Fruit fly (Drosophila melanogaster): ENCODE results near the gene Mdr65.
A peak's percentile ranks its signal among the peaks of the same experiment; 100 is the strongest.

Mdr65 gene

DNA sequence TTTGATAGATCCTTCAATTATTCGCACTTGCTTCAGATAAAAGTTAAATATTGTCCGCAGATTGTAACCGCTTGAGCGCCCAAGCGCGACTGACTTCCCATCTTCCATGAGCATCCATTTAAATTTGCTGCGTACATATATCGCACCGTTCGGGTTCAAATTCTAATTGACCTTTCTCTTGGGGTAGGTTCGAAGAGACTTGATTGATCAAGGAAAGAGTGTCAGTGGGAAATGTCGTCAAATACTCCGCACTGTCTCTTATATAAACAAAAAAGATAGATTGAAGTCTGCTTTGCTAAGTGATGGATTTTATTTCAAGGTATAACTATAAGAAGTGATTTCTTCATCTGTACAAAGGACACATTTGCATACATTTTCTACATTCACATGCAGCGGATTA lies at the start of gene Mdr65:
Gene Mdr65 (minus strand): TSS at position 101 of the 400 bp plus-strand sequence.
- TF ChIP-seq CTCF (optimal IDR thresholded peaks at IDR 0.05) (no peak), CG8478 (optimal IDR thresholded peaks at IDR 0.05) (no peak)

DNA sequence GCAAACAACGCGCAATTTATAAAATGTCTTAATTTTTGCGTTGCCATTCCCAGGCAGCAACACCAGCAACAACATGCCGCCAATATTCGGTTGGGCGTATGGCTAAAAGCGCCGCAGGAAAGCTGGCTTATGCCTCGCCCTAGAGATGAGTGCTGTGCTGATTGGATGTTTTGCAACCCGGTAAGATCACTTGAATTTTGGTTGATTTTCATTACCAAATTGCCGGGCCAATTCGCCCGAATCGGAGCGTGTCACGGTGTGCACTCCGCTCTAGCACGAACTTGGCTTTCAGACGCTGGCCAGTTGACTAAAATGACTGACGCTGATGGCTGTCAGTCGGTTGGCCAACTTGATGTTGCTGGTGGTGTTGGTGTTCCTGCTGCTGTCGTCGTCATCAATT lies 39.9 kb upstream of the Mdr65 start:
- TF ChIP-seq CTCF (optimal IDR thresholded peaks at IDR 0.05) (no peak), CG8478 (optimal IDR thresholded peaks at IDR 0.05) (no peak)

DNA sequence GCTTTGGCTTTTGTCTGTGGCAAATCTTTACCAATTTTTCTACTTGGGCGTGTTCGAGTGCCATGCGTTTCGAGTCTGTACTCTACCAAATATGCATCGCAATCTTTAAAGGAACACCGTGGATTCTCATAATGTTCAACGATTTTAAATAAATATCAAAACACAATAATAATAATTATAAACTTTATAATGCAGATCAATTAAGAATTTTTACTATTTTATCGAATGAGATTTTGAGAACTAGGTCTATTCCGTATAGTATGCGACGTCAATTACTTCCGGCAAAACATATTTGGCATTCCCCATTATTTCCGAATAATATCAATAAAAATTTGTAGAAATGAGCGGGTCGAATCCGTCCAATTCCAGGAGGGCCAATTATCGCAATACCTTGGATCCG lies 29.9 kb upstream of the Mdr65 start, which contains the start of gene CG43168:
Gene CG43168 (plus strand): TSS at position 301 of the 400 bp plus-strand sequence.
- TF ChIP-seq CTCF (optimal IDR thresholded peaks at IDR 0.05): no peak
- no peak for TF ChIP-seq CG8478 (optimal IDR thresholded peaks at IDR 0.05)

DNA sequence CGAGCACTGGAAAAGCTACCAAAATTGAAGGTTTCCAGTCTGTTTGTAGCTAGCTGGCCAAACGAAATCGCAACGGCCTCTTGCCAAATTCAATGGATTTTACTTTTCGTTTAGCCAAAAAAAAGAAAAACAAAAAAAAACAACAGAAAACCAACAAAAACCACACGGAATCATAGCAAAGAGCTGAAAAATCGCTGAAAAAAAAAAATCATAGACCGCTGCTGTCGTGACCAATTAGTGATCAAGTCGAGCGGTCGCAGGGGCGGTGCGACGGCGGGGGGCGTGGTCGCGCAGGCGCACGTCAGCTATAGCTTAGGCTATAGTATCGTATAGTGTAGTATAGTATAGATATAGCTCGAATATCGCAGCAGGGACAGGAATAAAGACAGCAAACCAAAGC lies 29.4 kb upstream of the Mdr65 start:
- TF ChIP-seq CG8478 (optimal IDR thresholded peaks at IDR 0.05) (no peak), CTCF (optimal IDR thresholded peaks at IDR 0.05) (no peak)

DNA sequence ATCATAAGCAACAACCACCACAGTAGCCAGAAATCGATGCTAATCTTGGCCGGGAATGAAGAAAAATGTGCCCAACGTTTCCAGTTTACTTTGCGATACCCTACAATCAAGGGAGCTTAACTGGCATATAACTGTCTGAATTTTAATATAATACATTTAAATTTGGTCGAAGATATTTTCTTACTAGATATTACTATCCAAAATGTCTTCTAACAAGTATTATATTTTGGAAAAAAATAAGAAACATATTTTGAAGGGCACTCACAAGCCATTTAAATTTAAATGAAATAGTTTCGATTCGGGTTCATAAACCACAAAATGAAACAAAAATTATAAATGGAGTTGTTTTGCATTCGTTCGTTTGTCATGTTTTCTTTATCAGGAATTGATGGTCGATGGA lies 24.7 kb upstream of the Mdr65 start:
- TF ChIP-seq CG8478 (optimal IDR thresholded peaks at IDR 0.05): no peak
- no peak for TF ChIP-seq CTCF (optimal IDR thresholded peaks at IDR 0.05)

DNA sequence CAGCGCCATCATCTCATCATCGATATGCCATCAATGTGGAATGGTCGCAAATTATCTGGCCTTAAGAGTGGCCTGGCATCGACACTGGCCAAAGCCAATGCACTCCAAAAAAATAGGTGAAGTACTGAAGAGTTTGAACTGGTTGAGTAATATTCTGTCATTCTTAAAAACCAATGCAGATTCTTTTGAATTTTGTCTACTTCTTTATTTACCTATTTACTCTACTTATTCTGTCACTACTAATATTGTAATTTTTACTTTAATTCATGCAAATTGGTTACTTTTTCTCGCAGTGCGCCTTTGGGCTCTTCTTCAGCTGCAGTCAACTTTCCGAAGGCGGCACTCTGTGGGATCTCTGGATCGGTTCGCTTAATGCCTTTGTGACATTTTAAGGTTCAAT lies 23.5 kb upstream of the Mdr65 start:
- TF ChIP-seq CG8478 (optimal IDR thresholded peaks at IDR 0.05) (no peak), CTCF (optimal IDR thresholded peaks at IDR 0.05) (no peak)

DNA sequence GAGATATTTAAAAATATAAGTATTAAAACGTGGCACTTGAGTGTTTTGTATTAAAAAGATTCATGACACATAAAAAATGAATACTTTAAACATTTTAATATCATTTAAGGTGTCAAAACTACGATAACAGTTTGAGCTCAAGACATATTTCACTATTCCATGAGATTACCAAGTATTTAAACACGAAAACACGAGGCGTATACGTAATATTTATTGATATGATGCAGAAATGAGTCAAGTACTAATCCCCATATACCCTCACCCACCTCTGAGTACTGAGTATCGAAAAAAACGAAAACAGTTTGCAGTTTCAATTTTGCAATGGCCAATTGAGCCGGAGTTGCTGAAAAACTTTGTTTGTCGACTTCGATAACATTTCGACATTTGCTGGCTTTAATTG lies 22.5 kb upstream of the Mdr65 start:
- TF ChIP-seq CG8478 (optimal IDR thresholded peaks at IDR 0.05): no peak
- no peak for TF ChIP-seq CTCF (optimal IDR thresholded peaks at IDR 0.05)

DNA sequence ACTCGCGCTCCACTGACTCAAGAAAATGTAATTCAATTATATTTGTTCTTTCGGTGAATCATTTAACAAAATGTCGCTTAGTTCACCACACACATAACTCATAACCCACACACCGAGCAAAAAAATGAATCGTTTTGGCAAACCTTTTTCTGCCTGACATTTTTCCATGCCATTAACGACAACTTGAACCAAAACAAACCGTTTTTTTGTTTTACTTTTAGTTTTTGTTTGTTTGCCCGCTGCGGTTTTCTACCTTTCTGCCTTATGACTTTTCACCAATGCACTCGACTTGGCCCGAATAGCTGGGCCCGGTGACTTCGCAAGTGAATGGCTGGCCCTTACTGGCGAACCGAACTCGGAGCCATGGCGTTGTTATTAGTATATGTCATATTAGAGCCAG lies 22.0 kb upstream of the Mdr65 start:
- no peak for TF ChIP-seq CG8478 (optimal IDR thresholded peaks at IDR 0.05)
- no peak for TF ChIP-seq CTCF (optimal IDR thresholded peaks at IDR 0.05)

DNA sequence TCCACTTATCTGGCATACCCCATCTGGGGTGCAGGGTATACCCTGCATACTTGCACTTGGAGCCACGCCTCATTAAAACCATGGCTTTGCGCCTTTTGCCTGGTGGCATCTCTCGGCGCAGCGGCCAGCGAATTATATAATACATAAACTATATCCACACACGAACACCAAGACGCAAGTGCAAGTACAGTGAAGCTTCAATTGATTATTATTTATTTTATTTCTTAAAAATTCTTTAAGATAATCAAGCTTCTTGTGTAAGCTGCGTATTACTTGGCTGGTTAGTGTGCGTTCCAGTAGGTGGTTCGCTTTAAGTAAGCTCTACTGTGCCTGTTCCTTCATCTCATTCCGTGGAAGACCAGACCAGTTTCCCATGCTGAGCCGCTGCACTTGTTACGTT lies 20.8 kb upstream of the Mdr65 start:
- TF ChIP-seq CTCF (optimal IDR thresholded peaks at IDR 0.05): no peak
- no peak for TF ChIP-seq CG8478 (optimal IDR thresholded peaks at IDR 0.05)

DNA sequence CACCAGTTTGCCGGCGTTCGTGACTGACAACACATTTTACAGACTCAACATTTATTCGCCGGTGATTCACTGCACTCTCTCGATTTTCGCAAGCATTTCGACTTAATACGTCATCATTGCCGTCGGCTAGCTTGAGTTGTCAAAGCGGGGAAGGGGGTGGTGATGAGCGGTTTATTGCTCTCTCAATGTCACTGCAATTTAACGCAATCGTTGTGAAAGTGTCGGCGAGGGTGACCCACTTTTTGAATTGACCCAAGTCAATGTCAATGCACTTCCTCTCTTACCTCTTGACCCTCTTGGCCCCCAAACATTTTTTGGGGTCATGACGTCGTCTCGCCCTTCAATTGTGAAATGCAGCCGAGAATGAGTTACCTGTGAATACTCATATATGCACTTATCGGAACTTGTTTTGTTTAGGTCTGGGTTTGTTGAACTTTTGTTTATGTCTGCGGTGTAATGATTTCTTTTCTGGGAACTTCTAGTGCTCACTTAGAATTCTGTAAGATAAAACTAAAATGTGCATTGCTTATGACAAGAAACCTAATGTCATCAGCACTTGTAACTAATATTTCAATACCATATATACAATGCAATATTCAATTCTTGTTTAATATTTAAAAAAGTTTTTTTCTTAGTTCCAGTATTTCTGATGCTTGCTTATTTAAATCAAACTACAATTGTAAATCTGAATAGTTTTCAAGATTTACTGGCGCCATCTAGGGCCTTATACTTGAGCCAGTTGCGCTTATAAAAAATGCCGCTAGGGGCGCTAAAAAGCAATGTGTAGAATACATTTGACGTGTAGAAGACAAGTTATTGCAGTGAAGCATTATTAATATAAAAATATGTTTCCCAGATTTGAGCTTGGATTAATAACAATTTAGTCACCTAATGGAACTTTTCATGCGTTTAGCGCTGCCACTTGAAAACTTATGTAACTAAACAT lies 18.6 kb upstream of the Mdr65 start:
- TF ChIP-seq CTCF (optimal IDR thresholded peaks at IDR 0.05) (peak; percentile 80 to 95), CG8478 (optimal IDR thresholded peaks at IDR 0.05) (no peak)

DNA sequence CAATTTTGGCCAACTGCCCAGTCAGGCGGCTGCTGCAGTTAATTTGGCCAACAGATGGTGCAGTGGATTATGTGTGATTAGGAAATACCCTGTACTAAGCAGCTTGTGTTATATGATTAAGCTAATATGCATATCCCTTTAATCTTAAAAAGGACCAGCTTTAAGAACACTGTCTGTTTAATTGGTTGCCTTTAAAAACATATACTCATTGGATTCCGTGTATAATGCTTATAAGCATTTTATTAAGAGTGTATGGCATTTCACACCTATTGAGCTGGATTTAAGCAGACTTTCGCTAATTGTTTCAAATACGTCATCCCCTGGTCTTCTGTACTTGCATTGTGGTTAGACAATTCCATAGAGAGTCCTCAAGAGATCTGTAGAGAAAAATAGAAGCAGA lies 17.9 kb upstream of the Mdr65 start:
- no peak for TF ChIP-seq CTCF (optimal IDR thresholded peaks at IDR 0.05)
- no peak for TF ChIP-seq CG8478 (optimal IDR thresholded peaks at IDR 0.05)

DNA sequence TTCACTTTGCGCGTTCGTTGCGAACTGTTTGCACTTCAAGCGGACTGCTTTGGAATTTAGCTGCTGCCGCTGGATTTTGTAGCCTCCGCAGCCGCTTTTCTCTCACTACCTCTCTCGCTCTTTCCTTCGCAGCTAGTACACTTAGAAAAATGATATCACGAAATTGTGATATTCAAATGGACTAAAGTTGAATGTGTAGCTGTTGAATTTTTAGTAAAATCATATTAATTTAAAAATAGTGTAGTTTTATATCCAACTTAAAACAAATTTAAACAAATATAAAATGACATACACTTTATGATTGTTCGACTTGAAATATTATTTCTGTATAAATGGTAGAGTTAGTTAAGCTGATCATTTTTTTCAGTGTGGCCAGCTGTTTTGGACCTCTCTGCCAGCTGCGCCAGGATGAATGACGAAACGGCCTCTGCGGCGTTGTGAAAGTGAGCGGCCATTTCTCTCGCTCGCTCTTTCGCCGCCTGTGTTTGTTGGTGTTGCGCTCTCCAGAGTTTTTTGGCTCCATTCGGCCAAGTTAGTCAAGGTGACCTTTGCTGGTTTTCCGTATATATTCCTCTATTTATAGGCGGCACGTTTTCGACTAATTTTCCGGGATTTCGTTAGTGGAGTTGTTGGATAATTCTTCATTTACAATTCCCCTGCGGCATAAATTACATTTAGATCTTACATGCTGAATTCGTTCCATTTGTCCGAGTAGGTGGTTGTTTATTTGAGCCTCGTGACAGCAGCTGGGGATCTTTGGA lies 17.3 kb upstream of the Mdr65 start, which contains the start of gene Ldh:
Gene Ldh (minus strand): TSS at position 51 of the 761 bp plus-strand sequence.
- TF ChIP-seq CG8478 (optimal IDR thresholded peaks at IDR 0.05) (no peak), CTCF (optimal IDR thresholded peaks at IDR 0.05) (no peak)

DNA sequence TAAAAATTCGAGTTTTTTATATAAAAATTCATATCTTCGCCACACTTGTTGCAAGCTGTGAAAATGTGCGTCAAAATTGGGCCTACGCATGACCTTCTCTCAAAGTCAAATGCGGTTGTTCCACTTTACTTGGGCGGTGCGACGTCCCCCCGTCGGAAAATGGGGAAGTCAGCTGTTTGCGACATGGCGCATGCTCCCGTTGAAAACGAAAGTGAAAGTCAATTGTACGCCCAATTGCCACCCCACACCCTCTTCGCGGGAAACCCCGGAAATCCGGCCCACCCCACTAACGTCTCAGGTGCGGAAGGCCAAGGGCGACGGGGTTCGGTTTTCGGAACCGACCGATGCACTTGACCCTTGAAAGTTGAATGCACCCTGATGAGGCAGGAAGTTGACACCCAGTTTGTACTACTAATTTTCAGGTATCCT lies 16.5 kb upstream of the Mdr65 start:
- TF ChIP-seq CG8478 (optimal IDR thresholded peaks at IDR 0.05) (no peak), CTCF (optimal IDR thresholded peaks at IDR 0.05) (no peak)

DNA sequence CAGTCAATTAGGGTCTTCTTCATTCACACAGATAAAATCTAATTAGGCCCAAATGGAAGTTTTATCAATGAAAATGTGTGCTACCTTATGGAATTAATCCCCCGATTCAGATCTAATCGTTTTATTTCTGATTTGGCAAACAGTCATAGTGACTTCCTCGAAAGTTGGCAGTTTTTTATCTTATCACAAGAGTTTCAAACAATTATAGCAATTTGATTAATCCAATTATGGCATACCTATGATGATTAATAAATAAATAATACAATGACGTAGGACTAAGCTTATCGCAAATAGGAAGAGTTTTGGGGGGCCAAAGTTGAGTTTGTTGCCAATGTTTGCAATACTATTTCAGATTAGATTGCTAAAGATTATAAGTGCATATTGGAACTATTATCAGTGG lies 15.7 kb upstream of the Mdr65 start:
- TF ChIP-seq CG8478 (optimal IDR thresholded peaks at IDR 0.05) (no peak), CTCF (optimal IDR thresholded peaks at IDR 0.05) (no peak)

DNA sequence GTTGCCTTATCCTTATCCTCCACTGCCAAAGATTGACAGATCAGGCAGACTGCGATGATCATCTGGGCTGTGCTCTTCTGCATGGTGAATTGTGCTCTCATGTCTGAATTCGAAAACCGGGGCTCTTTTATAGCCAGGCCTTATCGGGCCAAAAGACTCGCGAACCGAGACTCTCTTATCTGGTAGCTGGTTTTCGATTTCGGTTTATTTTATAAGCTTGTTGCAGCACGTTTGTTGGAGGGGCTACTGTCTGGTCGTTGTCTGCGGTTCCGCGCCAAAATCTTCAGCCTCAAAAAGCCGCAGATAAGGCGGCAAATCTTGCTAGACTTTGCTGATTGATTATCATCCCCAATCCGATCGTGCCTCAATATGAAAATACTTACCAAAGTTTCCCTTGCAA lies 13.1 kb upstream of the Mdr65 start, which contains the start of gene CG10163:
Gene CG10163 (minus strand): TSS at position 101 of the 400 bp plus-strand sequence.
- TF ChIP-seq CG8478 (optimal IDR thresholded peaks at IDR 0.05) (no peak), CTCF (optimal IDR thresholded peaks at IDR 0.05) (no peak)

Data from S2 (cell line).